Worm (Caenorhabditis elegans): ENCODE data around the gene rha-2.

DNA sequence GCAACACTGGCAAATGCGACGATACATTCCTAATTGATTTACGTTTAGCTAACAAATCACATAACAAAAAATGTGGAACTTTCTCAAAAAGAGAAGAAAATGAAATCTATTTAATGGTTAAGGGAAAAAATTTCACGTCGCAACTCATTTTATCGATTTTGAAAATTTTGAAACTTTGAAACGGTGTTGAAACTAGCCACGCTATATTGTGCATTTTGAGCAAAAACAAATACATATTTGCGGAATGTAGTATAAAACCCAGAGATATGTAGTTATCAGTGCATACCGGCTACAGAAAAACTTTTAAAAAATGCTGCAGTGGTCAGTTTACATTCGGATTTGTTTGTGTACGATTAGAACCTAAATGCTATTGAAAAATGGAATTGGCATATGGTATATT lies 20.7 kb downstream of the rha-2 start, which contains the start of gene C06E1.7:
- no peak for TF ChIP-seq unc-62 (GFP tag; optimal IDR thresholded peaks at IDR 0.05)
- no peak for TF ChIP-seq zag-1 (tag; optimal IDR thresholded peaks at IDR 0.05)
- no peak for TF ChIP-seq R02D3.7 (tag; optimal IDR thresholded peaks at IDR 0.05)
- no peak for TF ChIP-seq tbx-2 (tag; optimal IDR thresholded peaks at IDR 0.05)
- no peak for TF ChIP-seq elt-3 (tag; optimal IDR thresholded peaks at IDR 0.05)
- no peak for TF ChIP-seq pha-4 (tag; optimal IDR thresholded peaks at IDR 0.05)
- no peak for TF ChIP-seq nfya-1 (tag; optimal IDR thresholded peaks at IDR 0.05; ENCODE audit: insufficient read depth)
- no peak for TF ChIP-seq ztf-11 (tag; optimal IDR thresholded peaks at IDR 0.05)
- no peak for TF ChIP-seq ZK546.5 (tag; optimal IDR thresholded peaks at IDR 0.05)
- TF ChIP-seq nhr-28 (tag; optimal IDR thresholded peaks at IDR 0.05), result no peak
- TF ChIP-seq nhr-77 (tag; optimal IDR thresholded peaks at IDR 0.05), result no peak
- TF ChIP-seq nhr-11 (tag; optimal IDR thresholded peaks at IDR 0.05), result no peak
- no peak for TF ChIP-seq skn-1 (tag; optimal IDR thresholded peaks at IDR 0.05)

Measured in whole organism, L3 larva.